Worm (Caenorhabditis elegans): ENCODE data around the gene srh-25.

The srh-25 gene

DNA sequence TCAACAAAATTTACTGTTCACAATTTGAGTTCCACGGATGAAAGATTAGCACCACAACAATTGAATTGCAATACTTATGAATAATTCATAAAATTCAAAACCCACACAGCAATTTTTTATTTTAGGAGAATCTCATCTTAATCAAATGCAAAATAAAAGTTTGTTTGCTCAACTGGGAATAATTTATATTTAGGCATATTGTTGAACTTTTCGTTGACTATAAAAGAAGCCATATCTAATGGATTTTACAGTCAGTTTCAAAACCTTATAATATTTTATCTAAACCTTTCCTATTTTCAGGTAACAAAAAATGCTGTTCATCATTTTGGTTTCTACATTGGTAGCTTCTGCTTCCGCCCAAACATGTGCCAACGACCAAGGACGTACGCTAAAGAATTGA is 15.3 kb downstream of the srh-25 start, which contains the start of gene C54D10.3:
Gene C54D10.3 (plus strand): TSS at position 301 of the 400 bp plus-strand sequence.
- TF ChIP-seq aha-1 (tag; optimal IDR thresholded peaks at IDR 0.05) = no peak
- TF ChIP-seq fkh-10 (GFP tag; optimal IDR thresholded peaks at IDR 0.05) = no peak
- TF ChIP-seq ztf-4 (tag; optimal IDR thresholded peaks at IDR 0.05) = no peak
- TF ChIP-seq lir-3 (tag; optimal IDR thresholded peaks at IDR 0.05; ENCODE audit: poor library complexity) = no peak
- TF ChIP-seq xbp-1 (tag; optimal IDR thresholded peaks at IDR 0.05) = no peak
- no peak for TF ChIP-seq tbx-2 (tag; optimal IDR thresholded peaks at IDR 0.05)
- no peak for TF ChIP-seq ztf-11 (tag; optimal IDR thresholded peaks at IDR 0.05)
- no peak for TF ChIP-seq ces-1 (GFP tag; optimal IDR thresholded peaks at IDR 0.05)
- TF ChIP-seq nhr-47 (tag; optimal IDR thresholded peaks at IDR 0.05) = no peak
- no peak for TF ChIP-seq nhr-19 (GFP tag; conservative IDR thresholded peaks at IDR 0.05)
- TF ChIP-seq vab-15 (tag; optimal IDR thresholded peaks at IDR 0.05) = no peak
- no peak for TF ChIP-seq egl-13 (tag; optimal IDR thresholded peaks at IDR 0.05)
- no peak for TF ChIP-seq ceh-88 (GFP tag; IDR thresholded peaks at IDR 0.05)
- TF ChIP-seq nhr-20 (tag; optimal IDR thresholded peaks at IDR 0.05) = no peak
- TF ChIP-seq C34B4.2 (tag; optimal IDR thresholded peaks at IDR 0.05) = no peak
- TF ChIP-seq alr-1 (tag; optimal IDR thresholded peaks at IDR 0.05; ENCODE audit: borderline replicate concordance) = no peak
- no peak for TF ChIP-seq irx-1 (tag; optimal IDR thresholded peaks at IDR 0.05)
- TF ChIP-seq lin-15B (tag; optimal IDR thresholded peaks at IDR 0.05) = no peak
- no peak for TF ChIP-seq snu-23 (GFP tag; optimal IDR thresholded peaks at IDR 0.05)

DNA sequence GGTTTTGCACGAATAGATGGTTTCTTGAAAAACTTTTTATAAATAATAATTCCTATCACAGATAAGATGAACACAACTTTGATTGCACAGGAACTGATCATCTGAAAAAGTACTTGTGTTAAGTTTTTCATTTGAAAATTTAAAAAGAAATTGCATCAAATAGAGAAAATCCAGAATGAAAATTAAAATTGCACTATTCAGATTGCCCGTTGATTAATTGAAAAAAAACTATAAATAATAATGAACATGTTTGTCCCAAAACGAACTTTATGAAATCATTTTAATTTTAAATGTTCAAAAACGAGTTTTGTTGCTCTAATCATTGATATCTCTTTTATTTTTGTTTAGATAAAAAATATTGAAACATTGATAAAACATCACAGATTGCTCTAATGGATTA is 16.3 kb downstream of the srh-25 start, which contains the start of gene cdr-3:
Gene cdr-3 (minus strand): TSS at position 101 of the 400 bp plus-strand sequence.
- TF ChIP-seq vab-15 (tag; optimal IDR thresholded peaks at IDR 0.05) (no peak), irx-1 (tag; optimal IDR thresholded peaks at IDR 0.05) (no peak), unc-130 (tag; optimal IDR thresholded peaks at IDR 0.05) (no peak), lin-15B (tag; optimal IDR thresholded peaks at IDR 0.05) (no peak), nhr-20 (tag; optimal IDR thresholded peaks at IDR 0.05) (no peak), lin-35 (GFP tag; optimal IDR thresholded peaks at IDR 0.05) (no peak), efl-3 (GFP tag; optimal IDR thresholded peaks at IDR 0.05) (no peak), fkh-8 (tag; optimal IDR thresholded peaks at IDR 0.05) (no peak), lir-3 (tag; optimal IDR thresholded peaks at IDR 0.05; ENCODE audit: poor library complexity) (no peak), nhr-76 (tag; optimal IDR thresholded peaks at IDR 0.05) (no peak)

DNA sequence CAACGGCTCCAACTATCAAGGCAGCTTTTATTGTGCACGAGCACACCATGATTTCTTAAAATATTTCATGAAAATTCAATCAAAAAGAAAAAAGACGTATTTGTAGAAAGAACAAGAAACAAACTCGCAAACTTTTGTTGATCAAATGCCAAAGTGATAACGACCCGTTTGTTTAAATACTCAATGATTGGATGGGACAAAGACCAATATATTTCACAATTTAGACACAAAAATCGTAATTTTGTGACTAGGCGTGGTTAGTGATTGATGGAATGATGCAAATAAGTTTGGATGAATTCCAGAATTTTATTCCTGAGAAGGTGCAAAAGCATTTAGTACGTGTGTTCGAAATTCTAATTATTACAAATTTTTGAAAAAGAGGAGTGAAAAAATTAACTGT is 18.0 kb downstream of the srh-25 start, which contains the start of gene cdr-2:
Gene cdr-2 (minus strand): TSS at position 54 of the 400 bp plus-strand sequence.
- peak; percentile 14 for TF ChIP-seq nhr-20 (tag; optimal IDR thresholded peaks at IDR 0.05)
- TF ChIP-seq nhr-77 (tag; optimal IDR thresholded peaks at IDR 0.05) = no peak
- no peak for TF ChIP-seq Y116A8C.19 (tag; optimal IDR thresholded peaks at IDR 0.05; ENCODE audit: borderline replicate concordance)
- TF ChIP-seq elt-2 (tag; optimal IDR thresholded peaks at IDR 0.05) = peak; percentile 57
- TF ChIP-seq efl-1 (optimal IDR thresholded peaks at IDR 0.05) = no peak
- peak in 1 of 2 experiments; percentile 48 for TF ChIP-seq efl-1 (GFP tag; optimal IDR thresholded peaks at IDR 0.05 in 1 of 2)

DNA sequence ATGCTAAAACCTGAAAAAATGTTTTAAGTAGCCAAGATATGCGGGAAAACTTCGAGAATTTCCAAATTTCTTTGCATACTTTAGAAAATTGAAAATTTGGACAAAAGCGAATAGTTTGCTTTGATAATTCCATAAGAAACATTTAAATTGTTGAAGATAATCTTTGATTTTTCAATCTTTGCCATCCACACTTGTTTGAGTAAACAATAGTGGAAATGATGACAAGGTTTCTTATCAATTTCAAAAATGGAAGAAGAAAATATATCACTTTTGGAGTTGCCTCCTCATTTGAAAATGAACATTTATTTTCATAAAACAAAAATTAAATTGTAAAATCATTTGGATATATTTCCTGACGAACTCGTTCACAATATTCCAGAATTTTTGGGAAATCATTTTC is 19.3 kb downstream of the srh-25 start:
- TF ChIP-seq elt-2 (tag; optimal IDR thresholded peaks at IDR 0.05) (peak; percentile 13), lin-39 (tag; optimal IDR thresholded peaks at IDR 0.05) (no peak)

DNA sequence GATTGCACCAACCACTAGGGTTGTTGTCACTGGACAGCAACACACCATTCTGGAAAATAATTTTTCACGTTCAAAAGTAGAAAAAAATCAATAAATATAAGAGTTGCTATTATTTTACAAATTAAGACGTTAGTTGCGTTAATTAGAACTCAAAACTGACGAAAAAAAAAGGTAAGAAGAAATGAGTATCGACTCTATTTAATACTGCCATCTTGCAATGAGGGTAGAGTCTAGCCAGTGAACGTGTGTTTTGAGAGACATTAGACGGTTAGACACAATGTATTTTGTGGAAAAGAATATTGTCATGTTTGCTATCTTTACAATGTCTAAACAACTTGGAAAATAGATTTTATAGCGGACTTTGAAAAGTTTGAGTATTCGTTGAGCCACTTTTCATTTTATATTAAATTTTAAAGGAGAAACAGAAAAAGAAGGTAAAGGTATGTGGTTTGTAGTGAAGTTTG is 19.9 kb downstream of the srh-25 start, which contains the start of gene cdr-6:
Gene cdr-6 (minus strand): TSS at position 51 of the 464 bp plus-strand sequence.
- no peak for TF ChIP-seq egl-13 (tag; optimal IDR thresholded peaks at IDR 0.05)
- no peak for TF ChIP-seq hlh-4 (tag; optimal IDR thresholded peaks at IDR 0.05)
- TF ChIP-seq nhr-20 (tag; optimal IDR thresholded peaks at IDR 0.05) = peak; percentile 72
- no peak for TF ChIP-seq zip-4 (GFP tag; optimal IDR thresholded peaks at IDR 0.05)
- TF ChIP-seq nhr-85 (tag) = no peak
- peak in 1 of 2 experiments; percentile 6 for TF ChIP-seq lin-35 (GFP tag; optimal IDR thresholded peaks at IDR 0.05)
- TF ChIP-seq nhr-28 (tag; optimal IDR thresholded peaks at IDR 0.05) = peak; percentile 13
- TF ChIP-seq lin-14 (GFP tag; optimal IDR thresholded peaks at IDR 0.05) = peak; percentile 42
- TF ChIP-seq mep-1 (tag; optimal IDR thresholded peaks at IDR 0.05) = peak; percentile 5
- TF ChIP-seq jun-1 (tag; optimal IDR thresholded peaks at IDR 0.05) = no peak
- TF ChIP-seq nhr-71 (tag; optimal IDR thresholded peaks at IDR 0.05) = peak; percentile 36
- TF ChIP-seq lin-15B (tag; optimal IDR thresholded peaks at IDR 0.05) = no peak
- no peak for TF ChIP-seq tbx-2 (tag; optimal IDR thresholded peaks at IDR 0.05)
- peak in 1 of 2 experiments; percentile 13 for TF ChIP-seq efl-1 (optimal IDR thresholded peaks at IDR 0.05)
- no peak for TF ChIP-seq efl-1 (GFP tag; optimal IDR thresholded peaks at IDR 0.05 in 1 of 2)

All from whole organism, L1 larva.